Worm (Caenorhabditis elegans) whole organism, L4/young adult: ENCODE measurements around the gene gad-3.

Experiments
- W03F9.2 ChIP-seq: fragments of 150-350 bp; optimal IDR thresholded peaks from 2 replicates; lab custom pipeline; 2014; ENCODE audit warnings: missing biosample characterization, missing genetic modification characterization
- him-1 ChIP-seq: sonication (generic microtip); optimal IDR thresholded peaks from 2 replicates; lab custom pipeline; 2016; ENCODE audit warnings: missing genotype, missing genetic modification reagents, missing genetic modification characterization, missing compliant biosample characterization

ce11 chrV:9125345-9125744 is 47.5 kb downstream of the gad-3 start, which contains the start of gene F21C10.5:
- TF ChIP-seq him-1 (tag; lab: Kevin White, UChicago): no peak
- TF ChIP-seq W03F9.2 (tag; lab: Kevin White, UChicago): no peak
